Worm (Caenorhabditis elegans) whole organism, young adult: ENCODE results near the gene bath-1.
"Not testable (repeated sequence)": the region's sequence is repeated elsewhere in the genome, so short reads cannot be mapped to it uniquely, and the experiment has no call there.

Source experiments
- aptf-3 ChIP-seq: fragments of 200-800 bp; sonication (Bioruptor generic); IDR thresholded peaks from 2 replicates; pipeline ENCODE4 v1.3.6; 2022; ENCODE audit warnings: missing genetic modification characterization, missing compliant biosample characterization
- die-1 ChIP-seq: sonication (generic microtip); optimal IDR thresholded peaks from 2 replicates; lab custom pipeline; 2016; ENCODE audit warnings: missing genotype, mild to moderate bottlenecking, missing genetic modification characterization, missing compliant biosample characterization
- nfyb-1 ChIP-seq: fragments of 200-800 bp; sonication (Bioruptor generic); IDR thresholded peaks from 2 replicates; pipeline ENCODE4 v1.3.6; 2022; ENCODE audit warnings: missing genetic modification reagents, missing genetic modification characterization, missing compliant biosample characterization
- unc-62 ChIP-seq: fragments of 150-350 bp; optimal IDR thresholded peaks from 2 replicates; lab custom pipeline; 2014; ENCODE audit warnings: missing biosample characterization, missing genetic modification reagents, missing genetic modification characterization

DNA sequence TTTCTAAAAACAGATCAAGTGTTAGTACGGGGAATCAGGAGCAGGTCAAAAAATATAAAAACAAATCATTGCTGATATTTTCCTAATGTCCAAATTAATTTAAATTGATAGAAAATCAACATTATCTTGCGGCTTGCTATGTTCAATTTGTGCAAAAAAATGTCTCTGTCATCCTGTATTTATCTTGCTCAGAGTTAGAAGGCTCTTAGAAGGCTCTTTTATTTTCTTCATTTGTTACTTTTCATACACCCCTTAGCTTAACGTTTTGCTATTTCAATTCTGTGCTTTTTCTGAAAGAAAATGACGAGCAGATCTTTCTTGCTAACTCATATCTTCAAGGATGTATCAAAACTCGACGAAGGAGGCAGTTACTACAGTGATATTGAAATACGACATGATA is 30.1 kb downstream of the bath-1 start, which contains the start of gene math-19:
- not testable (repeated sequence) for TF ChIP-seq die-1 (tag; lab: Kevin White, UChicago); aptf-3 (GFP tag; lab: Robert Waterston, UW); unc-62; nfyb-1
